Worm (Caenorhabditis elegans) whole organism, L2 larva: ENCODE measurements around the gene F36A4.2.

Source experiments
- blmp-1 ChIP-seq: sonication (generic microtip); optimal IDR thresholded peaks from 2 replicates; lab custom pipeline; 2017; ENCODE audit warnings: missing genetic modification characterization, mild to moderate bottlenecking, missing compliant biosample characterization, antibody characterized with exemption, moderate library complexity; ENCODE audit not compliant: insufficient read depth
- ceh-16 ChIP-seq: fragments of 150-350 bp; optimal IDR thresholded peaks from 2 replicates; lab custom pipeline; 2014; ENCODE audit warnings: missing biosample characterization, missing genetic modification characterization
- lin-11 ChIP-seq: fragments of 150-350 bp; sonication (generic microtip); optimal IDR thresholded peaks from 2 replicates; lab custom pipeline; 2014; ENCODE audit warnings: missing biosample characterization, missing genetic modification characterization, inconsistent platforms, mixed read lengths
- nhr-12 ChIP-seq: fragments of 150-350 bp; optimal IDR thresholded peaks from 2 replicates; lab custom pipeline; 2014; ENCODE audit warnings: missing biosample characterization, missing genetic modification characterization
- skn-1 ChIP-seq: sonication (generic microtip); optimal IDR thresholded peaks from 2 replicates; lab custom pipeline; 2017; ENCODE audit warnings: missing biosample characterization, missing genetic modification characterization
- snpc-4 ChIP-seq: fragments of 150-350 bp; optimal IDR thresholded peaks from 2 replicates; lab custom pipeline; 2014; ENCODE audit warnings: missing biosample characterization, missing genetic modification characterization
- unc-62 ChIP-seq: fragments of 150-350 bp; optimal IDR thresholded peaks from 2 replicates; lab custom pipeline; 2014; ENCODE audit warnings: missing biosample characterization, missing genetic modification reagents, missing genetic modification characterization
- ztf-1 ChIP-seq: fragments of 200-800 bp; sonication (Bioruptor generic); conservative IDR thresholded peaks from 2 replicates; pipeline ENCODE4 v1.3.6; 2022; ENCODE audit warnings: missing genetic modification characterization, missing compliant biosample characterization

- TF ChIP-seq nhr-12 (no peak), skn-1 (no peak), ceh-16 (no peak), unc-62 (GFP tag; lab: Kevin White, UChicago) (no peak), ztf-1 (no peak), blmp-1 (tag; lab: Kevin White, UChicago) (no peak), snpc-4 (tag; lab: Kevin White, UChicago) (no peak), lin-11 (tag; lab: Kevin White, UChicago) (no peak)
Measured at ce11 chrIV:4247770-4248169, 23.3 kb upstream of the F36A4.2 start, which contains the start of gene ama-1.
